Fruit fly (Drosophila melanogaster) whole organism, prepupa: ENCODE results near the gene yl.

ENCODE experiments used
- CG11294 ChIP-seq: fragments of 200-800 bp; sonication (Bioruptor generic); IDR thresholded peaks from 2 replicates; pipeline ENCODE4 v1.3.6; 2022; ENCODE audit warnings: missing biosample characterization, missing genetic modification characterization
- CG11762 ChIP-seq: fragments of 200-800 bp; sonication (Bioruptor generic); optimal IDR thresholded peaks from 3 replicates; lab custom pipeline; 2016; ENCODE audit warnings: missing biosample characterization, missing genetic modification characterization; ENCODE audit not compliant: insufficient read depth
- CG11902 ChIP-seq: fragments of 200-800 bp; sonication (Bioruptor generic); optimal IDR thresholded peaks from 3 replicates; lab custom pipeline; 2016; ENCODE audit warnings: missing biosample characterization, missing genetic modification characterization
- CG1621 ChIP-seq: fragments of 200-800 bp; sonication (Bioruptor generic); optimal IDR thresholded peaks from 3 replicates; lab custom pipeline; 2018; ENCODE audit warnings: missing biosample characterization, mild to moderate bottlenecking, missing genetic modification characterization
- CG16779 ChIP-seq: fragments of 200-800 bp; sonication (Bioruptor generic); optimal IDR thresholded peaks from 3 replicates; lab custom pipeline; 2017; ENCODE audit warnings: missing biosample characterization, mild to moderate bottlenecking, missing genetic modification characterization
- CG6163 ChIP-seq: fragments of 200-800 bp; sonication (Bioruptor generic); IDR thresholded peaks from 3 replicates; pipeline ENCODE4 v1.3.6; 2022; ENCODE audit warnings: missing biosample characterization, missing genetic modification characterization
- CG6854 ChIP-seq: fragments of 200-800 bp; sonication (Bioruptor generic); optimal IDR thresholded peaks from 2 replicates; lab custom pipeline; 2017; ENCODE audit warnings: missing biosample characterization, mild to moderate bottlenecking, missing genetic modification characterization
- Gug ChIP-seq: fragments of 200-800 bp; sonication (Bioruptor generic); IDR thresholded peaks from 2 replicates; pipeline ENCODE4 v1.3.6; 2022; ENCODE audit warnings: missing biosample characterization, missing genetic modification characterization
- OdsH ChIP-seq: fragments of 200-800 bp; sonication (Bioruptor generic); optimal IDR thresholded peaks from 3 replicates; lab custom pipeline; 2016; ENCODE audit warnings: missing biosample characterization, missing genetic modification characterization
- cyc ChIP-seq: fragments of 200-800 bp; sonication (Bioruptor generic); optimal IDR thresholded peaks from 3 replicates; lab custom pipeline; 2016; ENCODE audit warnings: missing biosample characterization, missing genetic modification characterization
- dsx ChIP-seq: fragments of 200-800 bp; optimal IDR thresholded peaks from 3 replicates; lab custom pipeline; 2019; ENCODE audit warnings: missing biosample characterization, mild to moderate bottlenecking, missing genetic modification characterization, moderate library complexity; ENCODE audit not compliant: poor library complexity, severe bottlenecking
- svp ChIP-seq: fragments of 200-800 bp; sonication (Bioruptor generic); peaks from one replicate; lab custom pipeline; 2016; ENCODE audit warnings: missing biosample characterization, missing genetic modification characterization
- vri ChIP-seq: fragments of 200-800 bp; sonication (Bioruptor generic); optimal IDR thresholded peaks from 3 replicates; lab custom pipeline; 2016; ENCODE audit warnings: missing biosample characterization, mild to moderate bottlenecking, missing genetic modification characterization

- TF ChIP-seq CG6163 (GFP tag; lab: Robert Waterston, UW) (no peak), CG1621 (tag; lab: Kevin White, UChicago) (no peak), CG11294 (GFP tag; lab: Robert Waterston, UW) (no peak), CG16779 (tag; lab: Kevin White, UChicago) (no peak), CG11902 (no peak), CG11762 (GFP tag; lab: Kevin White, UChicago) (no peak), OdsH (no peak), CG6854 (no peak), vri (GFP tag; lab: Kevin White, UChicago) (no peak), dsx (no peak), Gug (GFP tag; lab: Robert Waterston, UW) (no peak), cyc (GFP tag; lab: Kevin White, UChicago) (no peak), svp (GFP tag; lab: Kevin White, UChicago) (no peak)
These were observed 7.0 kb downstream of the yl start, which contains the start of gene CG11590 for dm6 chrX:14199967-14200531.
